Fruit fly (Drosophila melanogaster): ENCODE results near the gene Pomp.

Gene Pomp

DNA sequence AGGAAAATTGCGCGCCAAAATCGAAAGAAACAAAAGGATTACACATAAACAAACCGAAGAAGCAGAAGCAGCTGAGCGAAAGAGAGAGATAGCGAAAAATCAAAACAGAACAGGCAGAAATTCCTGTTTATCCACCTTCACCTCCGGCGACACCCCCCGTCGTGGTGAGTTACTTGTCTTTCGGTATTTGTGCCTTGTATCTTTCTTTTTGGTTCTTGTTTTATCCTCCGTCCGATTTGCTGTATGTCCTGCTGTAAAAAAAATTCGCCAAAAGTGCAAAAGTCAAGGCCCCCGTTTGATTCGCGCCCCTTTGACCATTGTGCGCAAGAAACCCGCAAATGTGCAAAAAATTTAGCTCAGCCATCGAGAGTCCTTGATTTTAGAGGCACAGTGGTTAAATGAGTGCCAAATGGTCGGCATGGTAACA is 10.9 kb downstream of the Pomp start (continued):
- peak; percentile 48 for TF ChIP-seq CG1621 (tag; optimal IDR thresholded peaks at IDR 0.05)
- no peak for TF ChIP-seq CG8119 (GFP tag; IDR thresholded peaks at IDR 0.05)
- TF ChIP-seq CG6163 (GFP tag; IDR thresholded peaks at IDR 0.05), result peak; percentile 64; the same call in 2 of the 3 replicates
- no peak for TF ChIP-seq Hr4 (GFP tag; optimal IDR thresholded peaks at IDR 0.05)
- TF ChIP-seq CG4318 (GFP tag; optimal IDR thresholded peaks at IDR 0.05), result no peak
- no peak for TF ChIP-seq CG31627 (GFP tag; optimal IDR thresholded peaks at IDR 0.05)
- no peak for TF ChIP-seq CG34406 (GFP tag; optimal IDR thresholded peaks at IDR 0.05)
- no peak for TF ChIP-seq CG11294 (GFP tag; IDR thresholded peaks at IDR 0.05)
- TF ChIP-seq CG3919 (GFP tag; optimal IDR thresholded peaks at IDR 0.05), result no peak
- TF ChIP-seq dsx (GFP tag; optimal IDR thresholded peaks at IDR 0.05; ENCODE audit: poor library complexity, severe bottlenecking), result peak; percentile 4
- TF ChIP-seq Blimp-1 (GFP tag; optimal IDR thresholded peaks at IDR 0.05), result no peak
- TF ChIP-seq Sox14 (GFP tag; optimal IDR thresholded peaks at IDR 0.05), result no peak
- TF ChIP-seq Lpt (GFP tag; optimal IDR thresholded peaks at IDR 0.05), result peak; percentile 4
- peak; percentile 53 for TF ChIP-seq CG9139 (GFP tag; optimal IDR thresholded peaks at IDR 0.05)
- no peak for TF ChIP-seq CG10669 (GFP tag; optimal IDR thresholded peaks at IDR 0.05)
- TF ChIP-seq spab (GFP tag; optimal IDR thresholded peaks at IDR 0.05), result no peak
- no peak for TF ChIP-seq Met (GFP tag; optimal IDR thresholded peaks at IDR 0.05)
- no peak for TF ChIP-seq salr (GFP tag; optimal IDR thresholded peaks at IDR 0.05)
- TF ChIP-seq vri (GFP tag; optimal IDR thresholded peaks at IDR 0.05), result peak; percentile 22
- TF ChIP-seq ss (GFP tag; optimal IDR thresholded peaks at IDR 0.05), result peak; percentile 48 to 62

DNA sequence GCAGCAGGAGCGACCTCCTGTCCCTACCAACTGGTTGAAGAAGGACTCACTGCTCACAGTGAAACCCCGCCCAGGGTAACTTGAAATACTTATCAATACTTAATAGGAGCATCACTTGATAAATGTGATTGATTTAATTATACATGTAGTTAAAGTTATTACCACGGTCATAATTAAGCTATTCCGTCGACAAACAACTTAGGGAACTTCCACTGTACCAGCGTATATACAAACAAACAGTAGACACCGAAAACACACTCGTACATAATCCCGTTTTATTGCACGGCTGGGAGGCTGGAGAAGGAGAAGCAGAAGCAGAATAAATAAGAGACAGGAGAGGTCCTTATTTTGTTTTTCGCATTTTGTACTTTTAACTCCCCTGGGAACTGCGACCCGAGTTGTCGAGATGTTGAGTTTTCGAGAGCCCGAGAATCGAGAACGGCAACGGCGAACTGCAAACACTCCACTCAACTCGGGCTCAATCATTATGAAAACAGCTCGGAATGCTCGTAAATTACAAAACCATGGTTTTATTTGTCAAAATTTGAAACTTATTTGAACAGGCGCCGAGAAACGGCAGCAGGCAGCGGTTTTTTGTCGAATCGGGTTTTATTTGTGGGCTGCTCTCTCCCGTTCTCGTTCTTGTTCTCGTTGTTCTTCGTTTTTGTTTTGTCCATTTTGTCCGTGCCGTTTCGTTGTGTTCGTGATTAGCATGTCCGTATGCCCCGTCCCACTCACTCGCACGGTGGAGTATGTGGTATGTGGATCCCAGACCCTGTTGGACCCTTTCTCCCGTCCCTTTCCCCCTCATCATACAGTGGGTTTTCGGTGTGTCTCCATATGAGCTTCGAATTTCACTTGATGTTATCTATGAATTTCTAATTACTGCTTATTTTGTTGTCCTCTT is 12.8 kb downstream of the Pomp start:
- TF ChIP-seq CG34406 (GFP tag; optimal IDR thresholded peaks at IDR 0.05) (peak; percentile 93), CG32006 (GFP tag; optimal IDR thresholded peaks at IDR 0.05) (peak; percentile 79), CG15336 (GFP tag; IDR thresholded peaks at IDR 0.05) (peak; percentile 65), topi (GFP tag; optimal IDR thresholded peaks at IDR 0.05) (peak; percentile 97), Hr38 (GFP tag; optimal IDR thresholded peaks at IDR 0.05) (no peak), Sox15 (GFP tag; optimal IDR thresholded peaks at IDR 0.05) (peak; percentile 91), Smox (GFP tag; optimal IDR thresholded peaks at IDR 0.05) (peak; percentile 97), Blimp-1 (GFP tag; optimal IDR thresholded peaks at IDR 0.05) (peak; percentile 90), Eip93F (GFP tag; optimal IDR thresholded peaks at IDR 0.05) (peak; percentile 95), CG8319 (GFP tag; optimal IDR thresholded peaks at IDR 0.05) (peak; percentile 94), salr (GFP tag; optimal IDR thresholded peaks at IDR 0.05) (peak; percentile 82 to 97), CG6276 (GFP tag; optimal IDR thresholded peaks at IDR 0.05) (peak; percentile 71), ss (GFP tag; optimal IDR thresholded peaks at IDR 0.05) (peak; percentile 96 to 98), Ets21C (GFP tag; optimal IDR thresholded peaks at IDR 0.05) (peak; percentile 97), net (GFP tag; optimal IDR thresholded peaks at IDR 0.05) (peak; percentile 93), CG8119 (GFP tag; IDR thresholded peaks at IDR 0.05) (peak; percentile 77), CG31627 (GFP tag; optimal IDR thresholded peaks at IDR 0.05) (peak; percentile 98), Eip78C (GFP tag) (peak; percentile 99), achi (GFP tag; optimal IDR thresholded peaks at IDR 0.05) (peak; percentile 93), CG8632 (GFP tag; optimal IDR thresholded peaks at IDR 0.05) (peak; percentile 93), CG3032 (tag; optimal IDR thresholded peaks at IDR 0.05) (peak; percentile 97), CG1621 (tag; optimal IDR thresholded peaks at IDR 0.05) (peak; percentile 97), CG9139 (GFP tag; optimal IDR thresholded peaks at IDR 0.05) (peak; percentile 95), CG6163 (GFP tag; IDR thresholded peaks at IDR 0.05) (peak; percentile 96), spab (GFP tag; optimal IDR thresholded peaks at IDR 0.05) (peak; percentile 98), cyc (GFP tag; optimal IDR thresholded peaks at IDR 0.05) (peak; percentile 98), svp (GFP tag) (peak; percentile 99), CG7368 (GFP tag; optimal IDR thresholded peaks at IDR 0.05) (peak; percentile 93), Sox102F (GFP tag; optimal IDR thresholded peaks at IDR 0.05) (peak; percentile 98), dac (GFP tag; optimal IDR thresholded peaks at IDR 0.05) (peak; percentile 38), Lpt (GFP tag; optimal IDR thresholded peaks at IDR 0.05) (peak; percentile 82), CG11762 (GFP tag; optimal IDR thresholded peaks at IDR 0.05; ENCODE audit: insufficient read depth) (peak; percentile 92), Met (GFP tag; optimal IDR thresholded peaks at IDR 0.05) (peak; percentile 99), dsx (GFP tag; optimal IDR thresholded peaks at IDR 0.05; ENCODE audit: poor library complexity, severe bottlenecking) (peak; percentile 96), acj6 (GFP tag; optimal IDR thresholded peaks at IDR 0.05) (peak; percentile 96), Eip75B (GFP tag; optimal IDR thresholded peaks at IDR 0.05) (peak; percentile 97), Hr4 (GFP tag; optimal IDR thresholded peaks at IDR 0.05) (peak; percentile 81), CG4318 (GFP tag; optimal IDR thresholded peaks at IDR 0.05) (peak; percentile 50), CG10631 (GFP tag; optimal IDR thresholded peaks at IDR 0.05) (peak; percentile 95), fd59A (GFP tag; optimal IDR thresholded peaks at IDR 0.05) (peak; percentile 96), CG11294 (GFP tag; IDR thresholded peaks at IDR 0.05) (no peak; the same call in 1 of the 2 replicates)

Data from whole organism, prepupa.